Fruit fly (Drosophila melanogaster) whole organism, prepupa: ENCODE measurements around the gene CG42538.
A peak's percentile ranks its signal among the peaks of the same experiment; 100 is the strongest.

Experiments
- CG10631 ChIP-seq: fragments of 200-800 bp; sonication (Bioruptor generic); optimal IDR thresholded peaks from 2 replicates; lab custom pipeline; 2016; ENCODE audit warnings: missing biosample characterization, missing genetic modification characterization
- CG10669 ChIP-seq: fragments of 200-800 bp; sonication (Bioruptor generic); optimal IDR thresholded peaks from 3 replicates; lab custom pipeline; 2018; ENCODE audit warnings: missing biosample characterization, mild to moderate bottlenecking, missing genetic modification characterization, moderate library complexity
- CG11902 ChIP-seq: fragments of 200-800 bp; sonication (Bioruptor generic); optimal IDR thresholded peaks from 3 replicates; lab custom pipeline; 2016; ENCODE audit warnings: missing biosample characterization, missing genetic modification characterization
- CG1621 ChIP-seq: fragments of 200-800 bp; sonication (Bioruptor generic); optimal IDR thresholded peaks from 3 replicates; lab custom pipeline; 2018; ENCODE audit warnings: missing biosample characterization, mild to moderate bottlenecking, missing genetic modification characterization
- CG16779 ChIP-seq: fragments of 200-800 bp; sonication (Bioruptor generic); optimal IDR thresholded peaks from 3 replicates; lab custom pipeline; 2017; ENCODE audit warnings: missing biosample characterization, mild to moderate bottlenecking, missing genetic modification characterization
- CG31627 ChIP-seq: fragments of 200-800 bp; sonication (Bioruptor generic); optimal IDR thresholded peaks from 3 replicates; lab custom pipeline; 2016; ENCODE audit warnings: missing biosample characterization, missing genetic modification characterization
- CG32006 ChIP-seq: fragments of 200-800 bp; sonication (Bioruptor generic); optimal IDR thresholded peaks from 3 replicates; lab custom pipeline; 2017; ENCODE audit warnings: missing biosample characterization, mild to moderate bottlenecking, missing genetic modification characterization
- CG34406 ChIP-seq: fragments of 200-800 bp; sonication (Bioruptor generic); optimal IDR thresholded peaks from 3 replicates; lab custom pipeline; 2016; ENCODE audit warnings: missing biosample characterization, missing genetic modification characterization
- CG3919 ChIP-seq: fragments of 200-800 bp; sonication (Bioruptor generic); optimal IDR thresholded peaks from 3 replicates; lab custom pipeline; 2016; ENCODE audit warnings: missing biosample characterization, missing genetic modification characterization
- CG6163 ChIP-seq: fragments of 200-800 bp; sonication (Bioruptor generic); IDR thresholded peaks from 3 replicates; pipeline ENCODE4 v1.3.6; 2022; ENCODE audit warnings: missing biosample characterization, missing genetic modification characterization
- CG6276 ChIP-seq: fragments of 200-800 bp; sonication (Bioruptor generic); optimal IDR thresholded peaks from 2 replicates; lab custom pipeline; 2017; ENCODE audit warnings: missing biosample characterization, mild to moderate bottlenecking, missing genetic modification characterization
- CG6792 ChIP-seq: fragments of 200-800 bp; sonication (Bioruptor generic); optimal IDR thresholded peaks from 3 replicates; lab custom pipeline; 2016; ENCODE audit warnings: missing biosample characterization, missing genetic modification characterization
- CG6808 ChIP-seq: fragments of 200-800 bp; sonication (Bioruptor generic); optimal IDR thresholded peaks from 3 replicates; lab custom pipeline; 2017; ENCODE audit warnings: missing biosample characterization, missing genetic modification characterization, mild to moderate bottlenecking, moderate library complexity, missing genetic modification reagents
- CG6854 ChIP-seq: fragments of 200-800 bp; sonication (Bioruptor generic); optimal IDR thresholded peaks from 2 replicates; lab custom pipeline; 2017; ENCODE audit warnings: missing biosample characterization, mild to moderate bottlenecking, missing genetic modification characterization
- CG7368 ChIP-seq: fragments of 200-800 bp; sonication (Bioruptor generic); optimal IDR thresholded peaks from 3 replicates; lab custom pipeline; 2016; ENCODE audit warnings: missing biosample characterization, missing genetic modification characterization
- CG8119 ChIP-seq: fragments of 200-800 bp; sonication (Bioruptor generic); IDR thresholded peaks from 3 replicates; pipeline ENCODE4 v1.3.6; 2022; ENCODE audit warnings: missing biosample characterization, missing genetic modification characterization
- CG8319 ChIP-seq: fragments of 200-800 bp; sonication (Bioruptor generic); optimal IDR thresholded peaks from 3 replicates; lab custom pipeline; 2016; ENCODE audit warnings: missing biosample characterization, missing genetic modification characterization
- CG8632 ChIP-seq: fragments of 200-800 bp; sonication (Bioruptor generic); optimal IDR thresholded peaks from 3 replicates; lab custom pipeline; 2016; ENCODE audit warnings: missing biosample characterization, missing genetic modification characterization
- CG9139 ChIP-seq: fragments of 200-800 bp; sonication (Bioruptor generic); optimal IDR thresholded peaks from 3 replicates; lab custom pipeline; 2017; ENCODE audit warnings: missing biosample characterization, mild to moderate bottlenecking, missing genetic modification characterization
- Eip78C ChIP-seq: fragments of 200-800 bp; sonication (Bioruptor generic); peaks from one replicate; lab custom pipeline; 2016; ENCODE audit warnings: missing biosample characterization, missing genetic modification characterization
- Eip93F ChIP-seq: fragments of 200-800 bp; sonication (Bioruptor generic); optimal IDR thresholded peaks from 2 replicates; lab custom pipeline; 2016; ENCODE audit warnings: missing biosample characterization, mild to moderate bottlenecking, missing genetic modification characterization
- Ets21C ChIP-seq: fragments of 200-800 bp; sonication (Bioruptor generic); optimal IDR thresholded peaks from 3 replicates; lab custom pipeline; 2016; ENCODE audit warnings: missing biosample characterization, missing genetic modification characterization
- Ets96B ChIP-seq: fragments of 200-800 bp; optimal IDR thresholded peaks from 2 replicates; lab custom pipeline; 2019; ENCODE audit warnings: missing biosample characterization, mild to moderate bottlenecking, missing genetic modification characterization, moderate library complexity
- Hr4 ChIP-seq: fragments of 200-800 bp; sonication (Bioruptor generic); optimal IDR thresholded peaks from 3 replicates; lab custom pipeline; 2016; ENCODE audit warnings: missing biosample characterization, missing genetic modification characterization
- Lpt ChIP-seq: fragments of 200-800 bp; sonication (Bioruptor generic); optimal IDR thresholded peaks from 3 replicates; lab custom pipeline; 2016; ENCODE audit warnings: missing biosample characterization, missing genetic modification characterization
- Met ChIP-seq: fragments of 200-800 bp; sonication (Bioruptor generic); optimal IDR thresholded peaks from 3 replicates; lab custom pipeline; 2016; ENCODE audit warnings: missing biosample characterization, missing genetic modification characterization
- OdsH ChIP-seq: fragments of 200-800 bp; sonication (Bioruptor generic); optimal IDR thresholded peaks from 3 replicates; lab custom pipeline; 2016; ENCODE audit warnings: missing biosample characterization, missing genetic modification characterization
- Smox ChIP-seq: fragments of 200-800 bp; sonication (Bioruptor generic); optimal IDR thresholded peaks from 3 replicates; lab custom pipeline; 2016; ENCODE audit warnings: missing biosample characterization, missing genetic modification characterization
- Sox102F ChIP-seq: fragments of 200-800 bp; sonication (Bioruptor generic); optimal IDR thresholded peaks from 2 replicates; lab custom pipeline; 2016; ENCODE audit warnings: missing biosample characterization, mild to moderate bottlenecking, missing genetic modification characterization
- Sox15 ChIP-seq: fragments of 200-800 bp; sonication (Bioruptor generic); optimal IDR thresholded peaks from 3 replicates; lab custom pipeline; 2016; ENCODE audit warnings: missing biosample characterization, missing genetic modification characterization
- achi ChIP-seq: fragments of 200-800 bp; sonication (Bioruptor generic); optimal IDR thresholded peaks from 3 replicates; lab custom pipeline; 2016; ENCODE audit warnings: missing biosample characterization, missing genetic modification characterization
- acj6 ChIP-seq: fragments of 200-800 bp; sonication (Bioruptor generic); optimal IDR thresholded peaks from 3 replicates; lab custom pipeline; 2016; ENCODE audit warnings: missing biosample characterization, missing genetic modification characterization
- cyc ChIP-seq: fragments of 200-800 bp; sonication (Bioruptor generic); optimal IDR thresholded peaks from 3 replicates; lab custom pipeline; 2016; ENCODE audit warnings: missing biosample characterization, missing genetic modification characterization
- dac ChIP-seq: fragments of 200-800 bp; sonication (Bioruptor generic); optimal IDR thresholded peaks from 2 replicates; lab custom pipeline; 2017; ENCODE audit warnings: missing biosample characterization, mild to moderate bottlenecking, missing genetic modification characterization
- dsx ChIP-seq: fragments of 200-800 bp; optimal IDR thresholded peaks from 3 replicates; lab custom pipeline; 2019; ENCODE audit warnings: missing biosample characterization, mild to moderate bottlenecking, missing genetic modification characterization, moderate library complexity; ENCODE audit not compliant: poor library complexity, severe bottlenecking
- eg ChIP-seq: fragments of 200-800 bp; sonication (Bioruptor generic); IDR thresholded peaks from 3 replicates; pipeline ENCODE4 v1.3.6; 2022; ENCODE audit warnings: missing biosample characterization, missing genetic modification characterization
- fd59A ChIP-seq: fragments of 200-800 bp; sonication (Bioruptor generic); optimal IDR thresholded peaks from 2 replicates; lab custom pipeline; 2017; ENCODE audit warnings: missing biosample characterization, mild to moderate bottlenecking, missing genetic modification characterization, missing genetic modification reagents
- fd85E ChIP-seq: fragments of 200-800 bp; sonication (Bioruptor generic); optimal IDR thresholded peaks from 3 replicates; lab custom pipeline; 2016; ENCODE audit warnings: missing biosample characterization, missing genetic modification characterization
- fkh ChIP-seq: fragments of 200-800 bp; sonication (Bioruptor generic); optimal IDR thresholded peaks from 3 replicates; lab custom pipeline; 2017; ENCODE audit warnings: missing biosample characterization, mild to moderate bottlenecking, missing genetic modification characterization, moderate library complexity
- net ChIP-seq: fragments of 200-800 bp; sonication (Bioruptor generic); optimal IDR thresholded peaks from 3 replicates; lab custom pipeline; 2016; ENCODE audit warnings: missing biosample characterization, missing genetic modification characterization
- pdm3 ChIP-seq: fragments of 200-800 bp; sonication (Bioruptor generic); optimal IDR thresholded peaks from 3 replicates; lab custom pipeline; 2016; ENCODE audit warnings: missing biosample characterization, missing genetic modification characterization
- salr ChIP-seq, 2 experiments: fragments of 200-800 bp; sonication (Bioruptor generic); optimal IDR thresholded peaks; 3 replicates each; lab custom pipeline; 2016 to 2018; ENCODE audit warnings: missing biosample characterization in 2 of 2, missing genetic modification characterization in 2 of 2, mild to moderate bottlenecking in 1 of 2
- spab ChIP-seq: fragments of 200-800 bp; sonication (Bioruptor generic); optimal IDR thresholded peaks from 2 replicates; lab custom pipeline; 2017; ENCODE audit warnings: missing biosample characterization, mild to moderate bottlenecking, missing genetic modification characterization, missing genetic modification reagents
- ss ChIP-seq, 2 experiments: fragments of 200-800 bp; sonication (Bioruptor generic); optimal IDR thresholded peaks; 2 replicates in 1 of 2; 3 replicates in 1 of 2; lab custom pipeline; 2017 to 2018; ENCODE audit warnings: mild to moderate bottlenecking in 2 of 2, missing biosample characterization in 2 of 2, missing genetic modification characterization in 2 of 2, moderate library complexity in 1 of 2
- svp ChIP-seq: fragments of 200-800 bp; sonication (Bioruptor generic); peaks from one replicate; lab custom pipeline; 2016; ENCODE audit warnings: missing biosample characterization, missing genetic modification characterization
- topi ChIP-seq: fragments of 200-800 bp; sonication (Bioruptor generic); optimal IDR thresholded peaks from 3 replicates; lab custom pipeline; 2016; ENCODE audit warnings: missing biosample characterization, missing genetic modification characterization

The CG42538 gene

dm6 chr3L:16026065-16026789, 8.1 kb upstream of the CG42538 start (continued):
- TF ChIP-seq CG6276 (GFP tag; lab: Kevin White, UChicago) (no peak), CG8632 (GFP tag; lab: Kevin White, UChicago) (peak; percentile 49), CG11902 (GFP tag; lab: Kevin White, UChicago) (no peak), svp (GFP tag; lab: Kevin White, UChicago) (peak; percentile 29), Eip78C (peak; percentile 79), CG10669 (peak; percentile 45), CG7368 (GFP tag; lab: Kevin White, UChicago) (peak; percentile 39), achi (no peak), Ets21C (no peak), dsx (GFP tag; lab: Kevin White, UChicago) (no peak), net (peak; percentile 42), acj6 (GFP tag; lab: Kevin White, UChicago) (peak; percentile 31), fd59A (GFP tag; lab: Kevin White, UChicago) (no peak), CG6792 (peak; percentile 32), CG6854 (GFP tag; lab: Kevin White, UChicago) (peak; percentile 97), cyc (GFP tag; lab: Kevin White, UChicago) (no peak), salr (GFP tag; optimal IDR thresholded peaks at IDR 0.05; lab: Kevin White, UChicago) (peak in 1 of 2 experiments; percentile 33), ss (GFP tag; optimal IDR thresholded peaks at IDR 0.05; lab: Kevin White, UChicago) (peak; percentile 41 to 62), CG16779 (tag; lab: Kevin White, UChicago) (peak; percentile 58), CG10631 (GFP tag; lab: Kevin White, UChicago) (peak; percentile 28), CG9139 (peak; percentile 51), Sox15 (GFP tag; lab: Kevin White, UChicago) (no peak), pdm3 (GFP tag; lab: Kevin White, UChicago) (peak; percentile 27), Sox102F (no peak), CG34406 (GFP tag; lab: Kevin White, UChicago) (peak; percentile 44), CG1621 (tag; lab: Kevin White, UChicago) (peak; percentile 32), OdsH (peak; percentile 6), CG32006 (GFP tag; lab: Kevin White, UChicago) (peak; percentile 9), Hr4 (GFP tag; lab: Kevin White, UChicago) (no peak)

dm6 chr3L:16027163-16027633, 7.1 kb upstream of the CG42538 start:
- peak; percentile 58 for TF ChIP-seq CG31627 (GFP tag; lab: Kevin White, UChicago)
- TF ChIP-seq dac: peak; percentile 62
- peak; percentile 8 for TF ChIP-seq dsx (GFP tag; lab: Kevin White, UChicago)
- TF ChIP-seq eg (GFP tag; lab: Robert Waterston, UW): peak; percentile 91
- peak; percentile 80 to 85 for TF ChIP-seq ss (GFP tag; optimal IDR thresholded peaks at IDR 0.05; lab: Kevin White, UChicago)
- peak; percentile 66 for TF ChIP-seq Lpt (GFP tag; lab: Kevin White, UChicago)
- TF ChIP-seq fd59A (GFP tag; lab: Kevin White, UChicago): peak; percentile 36
- TF ChIP-seq CG8632 (GFP tag; lab: Kevin White, UChicago): peak; percentile 33
- TF ChIP-seq salr (GFP tag; optimal IDR thresholded peaks at IDR 0.05; lab: Kevin White, UChicago): peak; percentile 37 to 53
- peak; percentile 53 for TF ChIP-seq CG7368 (GFP tag; lab: Kevin White, UChicago)
- peak; percentile 2 for TF ChIP-seq Sox102F
- peak; percentile 62 for TF ChIP-seq OdsH
- TF ChIP-seq fd85E (GFP tag; lab: Kevin White, UChicago): no peak
- TF ChIP-seq CG6792: peak; percentile 65
- TF ChIP-seq Hr4 (GFP tag; lab: Kevin White, UChicago): peak; percentile 65
- TF ChIP-seq topi (GFP tag; lab: Kevin White, UChicago): peak; percentile 49
- peak; percentile 41 for TF ChIP-seq Smox
- peak; percentile 70 for TF ChIP-seq CG3919 (GFP tag; lab: Kevin White, UChicago)
- peak; percentile 68 for TF ChIP-seq spab (GFP tag; lab: Kevin White, UChicago)
- peak; percentile 64 for TF ChIP-seq CG32006 (GFP tag; lab: Kevin White, UChicago)
- peak; percentile 51 for TF ChIP-seq CG8319
- peak; percentile 73 for TF ChIP-seq net
- TF ChIP-seq Ets96B (tag; lab: Kevin White, UChicago): peak; percentile 53
- TF ChIP-seq CG16779 (tag; lab: Kevin White, UChicago): peak; percentile 39
- peak; percentile 2 for TF ChIP-seq Eip93F
- peak; percentile 82 for TF ChIP-seq svp (GFP tag; lab: Kevin White, UChicago)
- TF ChIP-seq CG6808 (GFP tag; lab: Kevin White, UChicago): peak; percentile 71
- TF ChIP-seq Met: peak; percentile 41
- peak; percentile 73 for TF ChIP-seq pdm3 (GFP tag; lab: Kevin White, UChicago)
- TF ChIP-seq CG9139: peak; percentile 64
- peak; percentile 80 for TF ChIP-seq CG8119
- peak; percentile 96 for TF ChIP-seq fkh (GFP tag; lab: Kevin White, UChicago)
- peak; percentile 88 for TF ChIP-seq CG6163 (GFP tag; lab: Robert Waterston, UW)
- TF ChIP-seq CG6854 (GFP tag; lab: Kevin White, UChicago): no peak
